Fruit fly (Drosophila melanogaster) whole organism, embryonic: ENCODE measurements around the gene Lgr3.

Experiments
- chn ChIP-seq: fragments of 200-800 bp; sonication (Bioruptor generic); optimal IDR thresholded peaks from 2 replicates; lab custom pipeline; 2016; ENCODE audit warnings: missing biosample characterization, missing genetic modification characterization
- phol ChIP-seq: fragments of 200-800 bp; sonication (Bioruptor generic); optimal IDR thresholded peaks from 3 replicates; lab custom pipeline; 2018; ENCODE audit warnings: missing biosample characterization, mild to moderate bottlenecking, missing genetic modification characterization, moderate library complexity
- zen ChIP-seq: fragments of 200-800 bp; sonication (Bioruptor generic); optimal IDR thresholded peaks from 3 replicates; lab custom pipeline; 2018; ENCODE audit warnings: missing biosample characterization, mild to moderate bottlenecking, missing genetic modification characterization, moderate library complexity

- TF ChIP-seq chn, result no peak
- TF ChIP-seq zen (tag; lab: Kevin White, UChicago), result no peak
- peak; percentile 37 for TF ChIP-seq phol (tag; lab: Kevin White, UChicago)
These were observed 13.0 kb downstream of the Lgr3 start, which contains the start of the genes CG4730 and CG5039 for dm6 chr3R:25678489-25679082.
